3 worm cellular contexts compared by ENCODE assay signal in the genomic region with DNA sequence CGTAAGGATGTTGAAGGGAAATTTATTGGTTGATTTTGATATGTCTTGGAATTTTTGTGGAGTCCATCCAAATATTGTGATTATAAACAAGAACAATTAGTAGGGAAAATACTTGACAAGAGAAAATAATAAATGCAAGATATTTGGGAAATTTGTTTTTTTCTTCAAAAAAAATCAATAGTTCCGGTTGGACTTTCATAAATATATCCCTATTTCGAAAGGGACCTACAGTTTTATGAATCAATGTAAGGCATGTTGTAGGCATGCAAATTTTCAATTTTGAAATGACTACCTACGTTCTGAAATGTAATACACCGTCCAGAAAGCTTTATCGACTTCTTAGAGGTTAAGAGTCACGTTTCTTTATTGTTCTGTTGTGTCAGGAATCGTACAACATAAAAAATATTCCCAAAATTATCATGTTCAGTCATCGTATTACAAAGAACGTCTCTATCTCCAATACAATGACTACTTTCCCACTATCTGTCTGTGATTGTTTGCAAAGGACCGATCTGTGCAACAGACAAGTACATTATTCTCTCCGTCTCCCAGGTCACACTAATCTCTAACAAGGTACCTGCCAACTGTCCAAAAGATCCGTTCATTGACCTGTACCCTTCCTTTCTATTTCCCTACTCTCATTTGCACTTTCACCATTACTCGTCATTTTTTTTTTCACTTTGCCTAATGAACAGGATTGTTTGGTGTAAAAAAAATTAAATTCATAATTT.
TF ChIP-seq lines count a peak whose summit lies in the region.

A gene (plus strand): TSS at position 730 of the 731 bp plus-strand sequence.

TF ChIP-seq in whole organism, L2 larva, 48 proteins besides CTCF, POLR2A, EP300 and RAD21 (continued from another document):
- TF ChIP-seq sma-3 (GFP tag; optimal IDR thresholded peaks at IDR 0.05; lab: Kevin White, UChicago) (peak; percentile 63), C34F6.9 (tag; optimal IDR thresholded peaks at IDR 0.05; lab: Kevin White, UChicago) (peak; percentile 40), ztf-4 (tag; optimal IDR thresholded peaks at IDR 0.05; lab: Kevin White, UChicago) (peak; percentile 71), nhr-25 (tag; optimal IDR thresholded peaks at IDR 0.05; lab: Kevin White, UChicago) (peak; percentile 71), unc-62 (GFP tag; optimal IDR thresholded peaks at IDR 0.05; lab: Kevin White, UChicago) (no peak), lin-13 (GFP tag; optimal IDR thresholded peaks at IDR 0.05; lab: Kevin White, UChicago) (peak; percentile 54), ama-1 (optimal IDR thresholded peaks at IDR 0.05; lab: Kevin White, UChicago) (no peak), F13H6.1 (tag; optimal IDR thresholded peaks at IDR 0.05; lab: Kevin White, UChicago) (peak; percentile 62), mdl-1 (tag; optimal IDR thresholded peaks at IDR 0.05; lab: Kevin White, UChicago) (no peak), dmd-4 (tag; optimal IDR thresholded peaks at IDR 0.05; lab: Kevin White, UChicago) (no peak), snpc-4 (tag; optimal IDR thresholded peaks at IDR 0.05; lab: Kevin White, UChicago) (no peak), nhr-237 (tag; optimal IDR thresholded peaks at IDR 0.05; lab: Kevin White, UChicago) (no peak)

TF ChIP-seq in whole organism, L4 larva, 104 proteins besides CTCF, POLR2A, EP300 and RAD21 (continued from another document and continues in another):
- TF ChIP-seq nhr-48 (tag; optimal IDR thresholded peaks at IDR 0.05; lab: Kevin White, UChicago): peak; percentile 39
- no peak for TF ChIP-seq ceh-28 (tag; optimal IDR thresholded peaks at IDR 0.05; lab: Kevin White, UChicago)
- peak; percentile 28 for TF ChIP-seq gei-8 (GFP tag; optimal IDR thresholded peaks at IDR 0.05; lab: Kevin White, UChicago)
- peak; percentile 40; the same call in 1 of the 2 replicates for TF ChIP-seq nhr-42 (GFP tag; IDR thresholded peaks at IDR 0.05; lab: Robert Waterston, UW)
- no peak for TF ChIP-seq daf-19 (GFP tag; conservative IDR thresholded peaks at IDR 0.05; lab: Robert Waterston, UW)
- no peak for TF ChIP-seq nhr-10 (tag; optimal IDR thresholded peaks at IDR 0.05; lab: Kevin White, UChicago)
- no peak for TF ChIP-seq zip-11 (GFP tag; IDR thresholded peaks at IDR 0.05; lab: Robert Waterston, UW)
- no peak for TF ChIP-seq unc-39 (tag; optimal IDR thresholded peaks at IDR 0.05; lab: Kevin White, UChicago)
- TF ChIP-seq nhr-11 (tag; optimal IDR thresholded peaks at IDR 0.05; lab: Kevin White, UChicago): peak; percentile 35
- no peak for TF ChIP-seq dmd-6 (GFP tag; IDR thresholded peaks at IDR 0.05; lab: Robert Waterston, UW)
- 0 out of 2 replicates have a peak, but pooled peaks have one; percentile 9 for TF ChIP-seq F44E2.7 (GFP tag; IDR thresholded peaks at IDR 0.05; lab: Robert Waterston, UW)
- TF ChIP-seq ZK546.5 (tag; optimal IDR thresholded peaks at IDR 0.05; lab: Kevin White, UChicago): no peak
- TF ChIP-seq mdl-1 (tag; optimal IDR thresholded peaks at IDR 0.05; lab: Kevin White, UChicago): no peak
- peak; percentile 83 for TF ChIP-seq mep-1 (tag; optimal IDR thresholded peaks at IDR 0.05; lab: Kevin White, UChicago)
- no peak for TF ChIP-seq cey-2 (tag; optimal IDR thresholded peaks at IDR 0.05; lab: Kevin White, UChicago; ENCODE audit: borderline replicate concordance, insufficient read depth)
- peak; percentile 16 for TF ChIP-seq ama-1 (optimal IDR thresholded peaks at IDR 0.05; lab: Kevin White, UChicago)
- no peak for TF ChIP-seq F26F4.8 (GFP tag; conservative IDR thresholded peaks at IDR 0.05; lab: Robert Waterston, UW)
- TF ChIP-seq ztf-11 (tag; optimal IDR thresholded peaks at IDR 0.05; lab: Kevin White, UChicago): no peak
- TF ChIP-seq ctbp-1 (GFP tag; IDR thresholded peaks at IDR 0.05; lab: Robert Waterston, UW): peak; percentile 27; the same call in 1 of the 2 replicates
- TF ChIP-seq jun-1 (tag; optimal IDR thresholded peaks at IDR 0.05; lab: Kevin White, UChicago): no peak
- peak; percentile 48 for TF ChIP-seq lin-13 (GFP tag; optimal IDR thresholded peaks at IDR 0.05; lab: Kevin White, UChicago)
- TF ChIP-seq zip-2 (tag; optimal IDR thresholded peaks at IDR 0.05; lab: Kevin White, UChicago): no peak
- no peak for TF ChIP-seq skn-1 (tag; optimal IDR thresholded peaks at IDR 0.05; lab: Kevin White, UChicago)
- TF ChIP-seq hmg-1.1 (GFP tag; IDR thresholded peaks at IDR 0.05; lab: Robert Waterston, UW): 0 out of 2 replicates have a peak, but pooled peaks have one; percentile 42
- TF ChIP-seq saeg-2 (GFP tag; IDR thresholded peaks at IDR 0.05; lab: Robert Waterston, UW): 0 out of 2 replicates have a peak, but pooled peaks have one; percentile 42
- no peak for TF ChIP-seq unc-130 (GFP tag; optimal IDR thresholded peaks at IDR 0.05; lab: Kevin White, UChicago)
- no peak for TF ChIP-seq dmd-8 (GFP tag; IDR thresholded peaks at IDR 0.05; lab: Robert Waterston, UW)
- no peak for TF ChIP-seq ceh-62 (tag; optimal IDR thresholded peaks at IDR 0.05; lab: Kevin White, UChicago)
- 0 out of 2 replicates have a peak, but pooled peaks have one; percentile 9 for TF ChIP-seq snpc-1.2 (GFP tag; IDR thresholded peaks at IDR 0.05; lab: Robert Waterston, UW)
- no peak for TF ChIP-seq dmd-9 (GFP tag; IDR thresholded peaks at IDR 0.05; lab: Robert Waterston, UW)
- TF ChIP-seq dve-1 (tag; optimal IDR thresholded peaks at IDR 0.05; lab: Kevin White, UChicago; ENCODE audit: insufficient read depth): peak; percentile 76
- TF ChIP-seq tag-97 (GFP tag; IDR thresholded peaks at IDR 0.05; lab: Robert Waterston, UW): no peak
- no peak for TF ChIP-seq pqm-1 (tag; optimal IDR thresholded peaks at IDR 0.05; lab: Kevin White, UChicago)
- peak; percentile 43 for TF ChIP-seq nhr-25 (tag; optimal IDR thresholded peaks at IDR 0.05; lab: Kevin White, UChicago; ENCODE audit: borderline replicate concordance, insufficient read depth)
- peak; percentile 56 for TF ChIP-seq arid-1 (GFP tag; conservative IDR thresholded peaks at IDR 0.05; lab: Robert Waterston, UW)
- TF ChIP-seq fos-1 (tag; optimal IDR thresholded peaks at IDR 0.05; lab: Kevin White, UChicago): no peak
- TF ChIP-seq duxl-1 (tag; optimal IDR thresholded peaks at IDR 0.05; lab: Kevin White, UChicago; ENCODE audit: poor library complexity): peak; percentile 30
- peak; percentile 6 for TF ChIP-seq spr-3 (GFP tag; optimal IDR thresholded peaks at IDR 0.05; lab: Kevin White, UChicago)
- TF ChIP-seq hif-1 (tag; optimal IDR thresholded peaks at IDR 0.05; lab: Kevin White, UChicago): peak in 1 of 2 experiments; percentile 35
- no peak for TF ChIP-seq aly-2 (tag; optimal IDR thresholded peaks at IDR 0.05; lab: Kevin White, UChicago)
- TF ChIP-seq unc-62 (GFP tag; optimal IDR thresholded peaks at IDR 0.05 in 1 of 2; lab: Kevin White, UChicago): no peak
- no peak for TF ChIP-seq unc-62 (tag; optimal IDR thresholded peaks at IDR 0.05; lab: Kevin White, UChicago)
- TF ChIP-seq lin-15B (tag; optimal IDR thresholded peaks at IDR 0.05; lab: Kevin White, UChicago): no peak
- no peak for TF ChIP-seq nhr-41 (GFP tag; IDR thresholded peaks at IDR 0.05; lab: Robert Waterston, UW)
- no peak for TF ChIP-seq lin-29 (GFP tag; IDR thresholded peaks at IDR 0.05; lab: Robert Waterston, UW)
- no peak for TF ChIP-seq snpc-4 (tag; optimal IDR thresholded peaks at IDR 0.05; lab: Kevin White, UChicago)
- TF ChIP-seq Y48G9A.11 (GFP tag; IDR thresholded peaks at IDR 0.05; lab: Robert Waterston, UW): no peak
- TF ChIP-seq mes-2 (tag; optimal IDR thresholded peaks at IDR 0.05; lab: Kevin White, UChicago; ENCODE audit: poor library complexity, severe bottlenecking): peak; percentile 37
- TF ChIP-seq lsy-2 (tag; optimal IDR thresholded peaks at IDR 0.05; lab: Kevin White, UChicago): peak; percentile 20 to 80
- TF ChIP-seq sdz-12 (GFP tag; optimal IDR thresholded peaks at IDR 0.05; lab: Kevin White, UChicago): peak; percentile 37
- no peak for TF ChIP-seq ceh-82 (tag; optimal IDR thresholded peaks at IDR 0.05; lab: Kevin White, UChicago)
- TF ChIP-seq D1046.2 (GFP tag; IDR thresholded peaks at IDR 0.05; lab: Robert Waterston, UW): no peak
- TF ChIP-seq zfp-3 (GFP tag; conservative IDR thresholded peaks at IDR 0.05; lab: Robert Waterston, UW): peak; percentile 83
- 0 out of 2 replicates have a peak, but pooled peaks have one; percentile 33 for TF ChIP-seq ceh-20 (GFP tag; IDR thresholded peaks at IDR 0.05; lab: Robert Waterston, UW)

TF ChIP-seq in whole organism, mixed stage, embryonic, 35 proteins besides CTCF, POLR2A, EP300 and RAD21 (continued from another document):
- peak; percentile 82 for TF ChIP-seq nhr-2 (tag; optimal IDR thresholded peaks at IDR 0.05; lab: Kevin White, UChicago)
TF ChIP-seq in whole organism, mixed stage, embryonic: peak in this region for 5.
